Fruit fly (Drosophila melanogaster) whole organism, embryonic: ENCODE results near the gene Pp1-87B.

Source experiments
- Atf6 ChIP-seq: fragments of 200-800 bp; sonication (Bioruptor generic); IDR thresholded peaks from 2 replicates; pipeline ENCODE4 v1.3.6; 2022; ENCODE audit warnings: missing biosample characterization, missing genetic modification characterization
- BtbVII ChIP-seq: fragments of 200-800 bp; sonication (Bioruptor generic); optimal IDR thresholded peaks from 3 replicates; lab custom pipeline; 2017; ENCODE audit warnings: missing biosample characterization, mild to moderate bottlenecking, missing genetic modification characterization
- CG10147 ChIP-seq: fragments of 200-800 bp; sonication (Bioruptor generic); optimal IDR thresholded peaks from 2 replicates; lab custom pipeline; 2019; ENCODE audit warnings: missing biosample characterization, mild to moderate bottlenecking, missing genetic modification characterization, moderate library complexity
- CG10209 ChIP-seq: fragments of 200-800 bp; sonication (Bioruptor generic); optimal IDR thresholded peaks from 3 replicates; lab custom pipeline; 2017; ENCODE audit warnings: missing biosample characterization, mild to moderate bottlenecking, missing genetic modification characterization, missing genetic modification reagents
- CG10366 ChIP-seq: fragments of 200-800 bp; sonication (Bioruptor generic); IDR thresholded peaks from 2 replicates; pipeline ENCODE4 v1.3.6; 2022; ENCODE audit warnings: missing biosample characterization, missing genetic modification characterization
- CG12155 ChIP-seq: fragments of 200-800 bp; sonication (Bioruptor generic); optimal IDR thresholded peaks from 3 replicates; lab custom pipeline; 2016; ENCODE audit warnings: missing biosample characterization, missing genetic modification characterization
- CG12391 ChIP-seq: fragments of 200-800 bp; sonication (Bioruptor generic); optimal IDR thresholded peaks from 3 replicates; lab custom pipeline; 2018; ENCODE audit warnings: missing biosample characterization, mild to moderate bottlenecking, missing genetic modification characterization, moderate library complexity
- CG13296 ChIP-seq: fragments of 200-800 bp; sonication (Bioruptor generic); optimal IDR thresholded peaks from 3 replicates; lab custom pipeline; 2018; ENCODE audit warnings: missing biosample characterization, mild to moderate bottlenecking, missing genetic modification characterization
- CG18476 ChIP-seq: fragments of 200-800 bp; sonication (Bioruptor generic); optimal IDR thresholded peaks from 2 replicates; lab custom pipeline; 2016; ENCODE audit warnings: missing biosample characterization, mild to moderate bottlenecking, missing genetic modification characterization
- CG32772 ChIP-seq: fragments of 200-800 bp; sonication (Bioruptor generic); IDR thresholded peaks from 2 replicates; pipeline ENCODE4 v1.3.6; 2022; ENCODE audit warnings: missing biosample characterization, missing genetic modification characterization
- CG34422 ChIP-seq: fragments of 200-800 bp; sonication (Bioruptor generic); IDR thresholded peaks from 3 replicates; pipeline ENCODE4 v1.3.6; 2022; ENCODE audit warnings: missing biosample characterization, missing genetic modification characterization
- CG3847 ChIP-seq: fragments of 200-800 bp; sonication (Bioruptor generic); IDR thresholded peaks from 2 replicates; pipeline ENCODE4 v1.3.6; 2022; ENCODE audit warnings: missing biosample characterization, missing genetic modification characterization
- CG4707 ChIP-seq: fragments of 200-800 bp; sonication (Bioruptor generic); optimal IDR thresholded peaks from 2 replicates; lab custom pipeline; 2018; ENCODE audit warnings: missing biosample characterization, mild to moderate bottlenecking, missing genetic modification characterization, moderate library complexity
- CG4730 ChIP-seq: fragments of 200-800 bp; sonication (Bioruptor generic); IDR thresholded peaks from 2 replicates; pipeline ENCODE4 v1.3.6; 2022; ENCODE audit warnings: missing biosample characterization, missing genetic modification characterization
- CG6765 ChIP-seq: fragments of 200-800 bp; sonication (Bioruptor generic); optimal IDR thresholded peaks from 3 replicates; lab custom pipeline; 2017; ENCODE audit warnings: missing biosample characterization, mild to moderate bottlenecking, missing genetic modification characterization
- CG6813 ChIP-seq: fragments of 200-800 bp; sonication (Bioruptor generic); optimal IDR thresholded peaks from 2 replicates; lab custom pipeline; 2017; ENCODE audit warnings: missing biosample characterization, missing genetic modification characterization, mild to moderate bottlenecking, moderate library complexity, missing genetic modification reagents
- CG8924 ChIP-seq: fragments of 200-800 bp; optimal IDR thresholded peaks from 3 replicates; lab custom pipeline; 2019; ENCODE audit warnings: missing biosample characterization, mild to moderate bottlenecking, missing genetic modification characterization, moderate library complexity
- CG8944 ChIP-seq: fragments of 200-800 bp; sonication (Bioruptor generic); optimal IDR thresholded peaks from 3 replicates; lab custom pipeline; 2016; ENCODE audit warnings: missing biosample characterization, missing genetic modification characterization
- CG9215 ChIP-seq: fragments of 200-800 bp; sonication (Bioruptor generic); IDR thresholded peaks from 2 replicates; pipeline ENCODE4 v1.3.6; 2022; ENCODE audit warnings: missing biosample characterization, missing genetic modification characterization
- CG9437 ChIP-seq: fragments of 200-800 bp; sonication (Bioruptor generic); optimal IDR thresholded peaks from 2 replicates; lab custom pipeline; 2018; ENCODE audit warnings: missing biosample characterization, mild to moderate bottlenecking, missing genetic modification characterization
- CoRest ChIP-seq: fragments of 200-800 bp; sonication (Bioruptor generic); optimal IDR thresholded peaks from 3 replicates; lab custom pipeline; 2018; ENCODE audit warnings: missing biosample characterization, mild to moderate bottlenecking, missing genetic modification characterization, moderate library complexity
- Dll ChIP-seq: fragments of 200-800 bp; sonication (Bioruptor generic); IDR thresholded peaks from 4 replicates; pipeline ENCODE4 v1.3.6; 2022; ENCODE audit warnings: missing biosample characterization, missing genetic modification characterization; ENCODE audit not compliant: partially characterized antibody
- Doc2 ChIP-seq: fragments of 200-800 bp; sonication (Bioruptor generic); IDR thresholded peaks from 2 replicates; pipeline ENCODE4 v1.3.6; 2022; ENCODE audit warnings: missing biosample characterization, missing genetic modification characterization
- Eip74EF ChIP-seq, 2 experiments: fragments of 200-800 bp in 1 of 2; fragments of >200 bp in 1 of 2; sonication (Bioruptor generic) in 1 of 2; optimal IDR thresholded peaks; 2 replicates each; lab custom pipeline; 2017 to 2019; ENCODE audit warnings: missing biosample characterization in 2 of 2, missing genetic modification characterization in 2 of 2, mild to moderate bottlenecking in 1 of 2, moderate library complexity in 1 of 2
- Gsc ChIP-seq: fragments of 200-800 bp; sonication (Bioruptor generic); IDR thresholded peaks from 2 replicates; pipeline ENCODE4 v1.3.6; 2022; ENCODE audit warnings: missing biosample characterization, missing genetic modification characterization
- Gug ChIP-seq: fragments of 200-800 bp; sonication (Bioruptor generic); IDR thresholded peaks from 4 replicates; pipeline ENCODE4 v1.3.6; 2022; ENCODE audit warnings: missing biosample characterization, missing genetic modification characterization
- H2.0 ChIP-seq: fragments of 200-800 bp; sonication (Bioruptor generic); IDR thresholded peaks from 2 replicates; pipeline ENCODE4 v1.3.6; 2022; ENCODE audit warnings: missing biosample characterization, missing genetic modification characterization
- Nf-YA ChIP-seq: fragments of 200-800 bp; sonication (Bioruptor generic); IDR thresholded peaks from 2 replicates; pipeline ENCODE4 v1.3.6; 2022; ENCODE audit warnings: missing biosample characterization, missing genetic modification characterization
- NfI ChIP-seq: fragments of 200-800 bp; sonication (Bioruptor generic); optimal IDR thresholded peaks from 3 replicates; lab custom pipeline; 2018; ENCODE audit warnings: missing biosample characterization, mild to moderate bottlenecking, missing genetic modification characterization, moderate library complexity
- Ptx1 ChIP-seq: fragments of 200-800 bp; sonication (Bioruptor generic); IDR thresholded peaks from 2 replicates; pipeline ENCODE4 v1.3.6; 2022; ENCODE audit warnings: missing biosample characterization, missing genetic modification characterization
- Sox100B ChIP-seq: fragments of 200-800 bp; sonication (Bioruptor generic); optimal IDR thresholded peaks from 3 replicates; lab custom pipeline; 2018; ENCODE audit warnings: missing biosample characterization, mild to moderate bottlenecking, missing genetic modification characterization
- Sox102F ChIP-seq: fragments of 200-800 bp; sonication (Bioruptor generic); optimal IDR thresholded peaks from 2 replicates; lab custom pipeline; 2018; ENCODE audit warnings: missing biosample characterization, mild to moderate bottlenecking, missing genetic modification characterization, moderate library complexity
- Spps ChIP-seq: fragments of 200-800 bp; sonication (Bioruptor generic); optimal IDR thresholded peaks from 2 replicates; lab custom pipeline; 2018; ENCODE audit warnings: missing biosample characterization, mild to moderate bottlenecking, missing genetic modification characterization
- Trl ChIP-seq, 3 experiments: fragments of >200 bp in 2 of 3; fragments of 200-800 bp in 1 of 3; sonication (Bioruptor generic) in 1 of 3; optimal IDR thresholded peaks; 2 replicates in 1 of 3; 3 replicates in 2 of 3; lab custom pipeline; 2016 to 2017; ENCODE audit warnings: missing biosample characterization in 1 of 3, missing genetic modification characterization in 1 of 3
- Xbp1 ChIP-seq: fragments of 200-800 bp; sonication (Bioruptor generic); optimal IDR thresholded peaks from 3 replicates; lab custom pipeline; 2016; ENCODE audit warnings: missing biosample characterization, mild to moderate bottlenecking, missing genetic modification characterization
- cg ChIP-seq: fragments of 200-800 bp; sonication (Bioruptor generic); optimal IDR thresholded peaks from 3 replicates; lab custom pipeline; 2019; ENCODE audit warnings: missing biosample characterization, mild to moderate bottlenecking, missing genetic modification characterization, moderate library complexity
- cwo ChIP-seq: fragments of 200-800 bp; sonication (Bioruptor generic); optimal IDR thresholded peaks from 3 replicates; lab custom pipeline; 2017; ENCODE audit warnings: missing biosample characterization, missing genetic modification characterization, mild to moderate bottlenecking, moderate library complexity, missing genetic modification reagents
- dimm ChIP-seq: fragments of 200-800 bp; sonication (Bioruptor generic); IDR thresholded peaks from 2 replicates; pipeline ENCODE4 v1.3.6; 2022; ENCODE audit warnings: missing biosample characterization, missing genetic modification characterization
- dysf ChIP-seq: fragments of 200-800 bp; sonication (Bioruptor generic); IDR thresholded peaks from 3 replicates; pipeline ENCODE4 v1.3.6; 2022; ENCODE audit warnings: missing biosample characterization, missing genetic modification characterization
- fd64A ChIP-seq: fragments of 200-800 bp; sonication (Bioruptor generic); optimal IDR thresholded peaks from 3 replicates; lab custom pipeline; 2018; ENCODE audit warnings: missing biosample characterization, mild to moderate bottlenecking, missing genetic modification characterization
- gce ChIP-seq: fragments of 200-800 bp; sonication (Bioruptor generic); IDR thresholded peaks from 3 replicates; pipeline ENCODE4 v1.3.6; 2022; ENCODE audit warnings: missing biosample characterization, missing genetic modification characterization
- gcm2 ChIP-seq: fragments of 200-800 bp; sonication (Bioruptor generic); optimal IDR thresholded peaks from 2 replicates; lab custom pipeline; 2016; ENCODE audit warnings: missing biosample characterization, missing genetic modification characterization
- gfzf ChIP-seq: fragments of 200-800 bp; sonication (Bioruptor generic); optimal IDR thresholded peaks from 2 replicates; lab custom pipeline; 2016; ENCODE audit warnings: missing biosample characterization, mild to moderate bottlenecking, missing genetic modification characterization, moderate library complexity
- gsb-n ChIP-seq: fragments of 200-800 bp; sonication (Bioruptor generic); optimal IDR thresholded peaks from 3 replicates; lab custom pipeline; 2018; ENCODE audit warnings: missing biosample characterization, mild to moderate bottlenecking, missing genetic modification characterization
- pan ChIP-seq, 4 experiments: fragments of >200 bp in 3 of 4; fragments of 200-800 bp in 1 of 4; sonication (Bioruptor generic) in 1 of 4; optimal IDR thresholded peaks in 3 of 4; IDR thresholded peaks in 1 of 4; 2 replicates each; pipeline versions ENCODE4 v1.3.6 to Lab custom; 2017 to 2022; ENCODE audit warnings: missing biosample characterization in 2 of 4, missing genetic modification characterization in 2 of 4, mixed read lengths in 1 of 4
- ranshi ChIP-seq: fragments of 200-800 bp; sonication (Bioruptor generic); IDR thresholded peaks from 2 replicates; pipeline ENCODE4 v1.3.6; 2022; ENCODE audit warnings: missing biosample characterization, missing genetic modification characterization
- row ChIP-seq: fragments of 200-800 bp; sonication (Bioruptor generic); IDR thresholded peaks from 3 replicates; pipeline ENCODE4 v1.3.6; 2022; ENCODE audit warnings: missing biosample characterization, missing genetic modification characterization
- sens ChIP-seq: fragments of 200-800 bp; sonication (Bioruptor generic); peaks from one replicate; lab custom pipeline; 2016; ENCODE audit warnings: missing biosample characterization, missing genetic modification characterization
- tup ChIP-seq: fragments of 200-800 bp; sonication (Bioruptor generic); optimal IDR thresholded peaks from 2 replicates; lab custom pipeline; 2016; ENCODE audit warnings: missing biosample characterization, mild to moderate bottlenecking, missing genetic modification characterization, moderate library complexity
- twi ChIP-seq: fragments of 200-800 bp; optimal IDR thresholded peaks from 2 replicates; lab custom pipeline; 2019; ENCODE audit warnings: missing biosample characterization, mild to moderate bottlenecking, missing genetic modification characterization, moderate library complexity

Gene Pp1-87B

dm6 chr3R:12451376-12451775, 25.7 kb upstream of the Pp1-87B start (continued):
- no peak for TF ChIP-seq Gug (GFP tag; lab: Robert Waterston, UW)
- no peak for TF ChIP-seq Trl (optimal IDR thresholded peaks at IDR 0.05; lab: Kevin White, UChicago)
- peak; percentile 0 for TF ChIP-seq Trl (GFP tag; optimal IDR thresholded peaks at IDR 0.05; lab: Kevin White, UChicago)
- TF ChIP-seq fd64A, result no peak
- peak; percentile 77 for TF ChIP-seq sens (GFP tag; lab: Kevin White, UChicago)
- TF ChIP-seq gce (GFP tag; lab: Robert Waterston, UW), result no peak
- no peak for TF ChIP-seq pan (optimal IDR thresholded peaks at IDR 0.05; lab: Kevin White, UChicago)
- TF ChIP-seq pan (GFP tag; optimal IDR thresholded peaks at IDR 0.05 in 1 of 2, IDR thresholded peaks at IDR 0.05 in 1 of 2), result peak in 1 of 2 experiments; percentile 67
- TF ChIP-seq CG9437, result peak; percentile 5
- TF ChIP-seq CG3847 (GFP tag; lab: Robert Waterston, UW), result no peak
- peak; percentile 5 for TF ChIP-seq CG8924 (tag; lab: Kevin White, UChicago)
- TF ChIP-seq gsb-n (tag; lab: Kevin White, UChicago), result no peak
- TF ChIP-seq CG10147 (GFP tag; lab: Kevin White, UChicago), result no peak
- no peak for TF ChIP-seq twi (tag; lab: Kevin White, UChicago)
- peak; percentile 42 for TF ChIP-seq row
- TF ChIP-seq Spps (tag; lab: Kevin White, UChicago), result no peak
- TF ChIP-seq CG12155 (GFP tag; lab: Kevin White, UChicago), result no peak
- TF ChIP-seq CG10209 (GFP tag; lab: Kevin White, UChicago), result peak; percentile 46
- no peak for TF ChIP-seq CG4707
- no peak for TF ChIP-seq CG4730
- no peak for TF ChIP-seq Doc2 (GFP tag; lab: Robert Waterston, UW)
- peak; percentile 34 for TF ChIP-seq NfI (GFP tag; lab: Kevin White, UChicago)
- TF ChIP-seq Eip74EF (GFP tag; optimal IDR thresholded peaks at IDR 0.05; lab: Kevin White, UChicago), result no peak
- TF ChIP-seq CG9215, result no peak
- TF ChIP-seq dysf (GFP tag; lab: Robert Waterston, UW), result peak; percentile 65
- TF ChIP-seq Sox100B (GFP tag; lab: Kevin White, UChicago), result no peak
- no peak for TF ChIP-seq CG8944 (GFP tag; lab: Kevin White, UChicago)
- TF ChIP-seq ranshi (GFP tag; lab: Robert Waterston, UW), result peak; percentile 50; the same call in 1 of the 2 replicates
- TF ChIP-seq Atf6 (GFP tag; lab: Robert Waterston, UW), result peak; percentile 39; the same call in 1 of the 2 replicates
- peak; percentile 40 for TF ChIP-seq CoRest (tag; lab: Kevin White, UChicago)
- no peak for TF ChIP-seq Dll
- TF ChIP-seq CG13296 (GFP tag; lab: Kevin White, UChicago), result peak; percentile 12
- TF ChIP-seq CG32772, result 0 out of 2 replicates have a peak, but pooled peaks have one; percentile 29
- TF ChIP-seq Nf-YA (GFP tag; lab: Robert Waterston, UW), result no peak
- TF ChIP-seq CG10366, result no peak
- peak; percentile 7 for TF ChIP-seq Xbp1 (GFP tag; lab: Kevin White, UChicago)
- TF ChIP-seq CG34422, result no peak
- TF ChIP-seq Sox102F (GFP tag; lab: Kevin White, UChicago), result peak; percentile 73
- TF ChIP-seq H2.0, result peak; percentile 43; the same call in 1 of the 2 replicates
- TF ChIP-seq CG12391 (tag; lab: Kevin White, UChicago), result peak; percentile 29
- no peak for TF ChIP-seq dimm (GFP tag; lab: Robert Waterston, UW)
- TF ChIP-seq gfzf (GFP tag; lab: Kevin White, UChicago), result no peak
- no peak for TF ChIP-seq gcm2 (GFP tag; lab: Kevin White, UChicago)
- TF ChIP-seq Gsc (GFP tag; lab: Robert Waterston, UW), result no peak
- no peak for TF ChIP-seq tup (GFP tag; lab: Kevin White, UChicago)
- no peak for TF ChIP-seq CG6813 (GFP tag; lab: Kevin White, UChicago)
- TF ChIP-seq cwo, result no peak
- TF ChIP-seq Ptx1 (GFP tag; lab: Robert Waterston, UW), result peak; percentile 56
- TF ChIP-seq CG6765 (GFP tag; lab: Kevin White, UChicago), result no peak
- TF ChIP-seq BtbVII (GFP tag; lab: Kevin White, UChicago), result peak; percentile 13
- TF ChIP-seq CG18476, result no peak
- TF ChIP-seq cg, result no peak
